Fruit fly (Drosophila melanogaster): Measurements from ENCODE around the gene CG7582.

dm6 chr3R:29707258-29707657, 25.2 kb upstream of the CG7582 start:
- TF ChIP-seq Hr96 (GFP tag; optimal IDR thresholded peaks at IDR 0.05) (no peak), pad (GFP tag; optimal IDR thresholded peaks at IDR 0.05) (no peak), Clk (GFP tag; optimal IDR thresholded peaks at IDR 0.05) (no peak), kay (GFP tag; ENCODE audit: borderline replicate concordance) (no peak), CG33017 (tag; optimal IDR thresholded peaks at IDR 0.05) (no peak), Mnt (GFP tag; optimal IDR thresholded peaks at IDR 0.05) (no peak), CG7101 (tag; optimal IDR thresholded peaks at IDR 0.05) (no peak), CG14711 (tag; optimal IDR thresholded peaks at IDR 0.05) (no peak), ovo (GFP tag; optimal IDR thresholded peaks at IDR 0.05) (no peak), CG5204 (GFP tag; optimal IDR thresholded peaks at IDR 0.05) (no peak)

All from whole organism, adult.